Fruit fly (Drosophila melanogaster) whole organism, embryonic: ENCODE data around the gene Tbcd.

ENCODE experiments used
- BEAF-32 ChIP-seq: fragments of 200-800 bp; sonication (Bioruptor generic); optimal IDR thresholded peaks from 3 replicates; lab custom pipeline; 2017; ENCODE audit warnings: missing biosample characterization, missing genetic modification characterization, mild to moderate bottlenecking, moderate library complexity, missing genetic modification reagents
- CG10654 ChIP-seq: fragments of 200-800 bp; sonication (Bioruptor generic); optimal IDR thresholded peaks from 2 replicates; lab custom pipeline; 2016; ENCODE audit warnings: missing biosample characterization, missing genetic modification characterization
- CG12071 ChIP-seq: fragments of 200-800 bp; sonication (Bioruptor generic); optimal IDR thresholded peaks from 3 replicates; lab custom pipeline; 2018; ENCODE audit warnings: missing biosample characterization, mild to moderate bottlenecking, missing genetic modification characterization
- CG14441 ChIP-seq: fragments of 200-800 bp; sonication (Bioruptor generic); IDR thresholded peaks from 2 replicates; pipeline ENCODE4 v1.3.6; 2022; ENCODE audit warnings: missing biosample characterization, missing genetic modification characterization
- CG14667 ChIP-seq: fragments of 200-800 bp; sonication (Bioruptor generic); IDR thresholded peaks from 2 replicates; pipeline ENCODE4 v1.3.6; 2022; ENCODE audit warnings: missing biosample characterization, missing genetic modification characterization
- CG15269 ChIP-seq: fragments of 200-800 bp; sonication (Bioruptor generic); optimal IDR thresholded peaks from 2 replicates; lab custom pipeline; 2018; ENCODE audit warnings: missing biosample characterization, mild to moderate bottlenecking, missing genetic modification characterization, moderate library complexity
- CG1529 ChIP-seq: fragments of 200-800 bp; sonication (Bioruptor generic); optimal IDR thresholded peaks from 3 replicates; lab custom pipeline; 2018; ENCODE audit warnings: missing biosample characterization, missing genetic modification characterization
- CG15696 ChIP-seq: fragments of 200-800 bp; sonication (Bioruptor generic); optimal IDR thresholded peaks from 2 replicates; lab custom pipeline; 2019; ENCODE audit warnings: missing biosample characterization, mild to moderate bottlenecking, missing genetic modification characterization, moderate library complexity
- CG1647 ChIP-seq: fragments of 200-800 bp; sonication (Bioruptor generic); optimal IDR thresholded peaks from 3 replicates; lab custom pipeline; 2016; ENCODE audit warnings: missing biosample characterization, missing genetic modification characterization
- CG18619 ChIP-seq: fragments of 200-800 bp; sonication (Bioruptor generic); optimal IDR thresholded peaks from 3 replicates; lab custom pipeline; 2017; ENCODE audit warnings: missing biosample characterization, mild to moderate bottlenecking, missing genetic modification characterization
- CG2199 ChIP-seq: fragments of 200-800 bp; sonication (Bioruptor generic); IDR thresholded peaks from 3 replicates; pipeline ENCODE4 v1.3.6; 2022; ENCODE audit warnings: missing biosample characterization, missing genetic modification characterization
- CG3163 ChIP-seq: fragments of 200-800 bp; sonication (Bioruptor generic); optimal IDR thresholded peaks from 3 replicates; lab custom pipeline; 2016; ENCODE audit warnings: missing biosample characterization, missing genetic modification characterization
- CG42726 ChIP-seq: fragments of 200-800 bp; sonication (Bioruptor generic); IDR thresholded peaks from 2 replicates; pipeline ENCODE4 v1.3.6; 2022; ENCODE audit warnings: missing biosample characterization, missing genetic modification characterization; ENCODE audit not compliant: partially characterized antibody
- CG4424 ChIP-seq: fragments of 200-800 bp; sonication (Bioruptor generic); optimal IDR thresholded peaks from 3 replicates; lab custom pipeline; 2016; ENCODE audit warnings: missing biosample characterization, missing genetic modification characterization
- CG5245 ChIP-seq: fragments of 200-800 bp; sonication (Bioruptor generic); optimal IDR thresholded peaks from 3 replicates; lab custom pipeline; 2016; ENCODE audit warnings: missing biosample characterization, missing genetic modification characterization
- CG5953 ChIP-seq: fragments of 200-800 bp; sonication (Bioruptor generic); IDR thresholded peaks from 2 replicates; pipeline ENCODE4 v1.3.6; 2022; ENCODE audit warnings: missing biosample characterization, missing genetic modification characterization
- CG7745 ChIP-seq: fragments of 200-800 bp; sonication (Bioruptor generic); optimal IDR thresholded peaks from 2 replicates; lab custom pipeline; 2018; ENCODE audit warnings: missing biosample characterization, mild to moderate bottlenecking, missing genetic modification characterization, moderate library complexity
- CG7963 ChIP-seq: fragments of 200-800 bp; sonication (Bioruptor generic); IDR thresholded peaks from 3 replicates; pipeline ENCODE4 v1.3.6; 2022; ENCODE audit warnings: missing biosample characterization, missing genetic modification characterization; ENCODE audit not compliant: partially characterized antibody
- CG9215 ChIP-seq: fragments of 200-800 bp; sonication (Bioruptor generic); IDR thresholded peaks from 2 replicates; pipeline ENCODE4 v1.3.6; 2022; ENCODE audit warnings: missing biosample characterization, missing genetic modification characterization
- Dad ChIP-seq: fragments of 200-800 bp; sonication (Bioruptor generic); optimal IDR thresholded peaks from 3 replicates; lab custom pipeline; 2016; ENCODE audit warnings: missing biosample characterization, missing genetic modification characterization
- Gsc ChIP-seq: fragments of 200-800 bp; sonication (Bioruptor generic); IDR thresholded peaks from 2 replicates; pipeline ENCODE4 v1.3.6; 2022; ENCODE audit warnings: missing biosample characterization, missing genetic modification characterization
- HLH3B ChIP-seq: fragments of 200-800 bp; sonication (Bioruptor generic); IDR thresholded peaks from 2 replicates; pipeline ENCODE4 v1.3.6; 2022; ENCODE audit warnings: missing biosample characterization, missing genetic modification characterization
- Mad ChIP-seq: fragments of 200-800 bp; sonication (Bioruptor generic); optimal IDR thresholded peaks from 2 replicates; lab custom pipeline; 2016; ENCODE audit warnings: missing biosample characterization, missing genetic modification characterization
- Med ChIP-seq: fragments of 200-800 bp; sonication (Bioruptor generic); peaks from one replicate; lab custom pipeline; 2016; ENCODE audit warnings: missing biosample characterization, missing genetic modification characterization, mild to moderate bottlenecking, inconsistent platforms, moderate library complexity
- NFAT ChIP-seq: fragments of 200-800 bp; sonication (Bioruptor generic); IDR thresholded peaks from 2 replicates; pipeline ENCODE4 v1.3.6; 2022; ENCODE audit warnings: missing biosample characterization, missing genetic modification characterization
- Spps ChIP-seq: fragments of 200-800 bp; sonication (Bioruptor generic); optimal IDR thresholded peaks from 2 replicates; lab custom pipeline; 2018; ENCODE audit warnings: missing biosample characterization, mild to moderate bottlenecking, missing genetic modification characterization
- YL-1 ChIP-seq: fragments of 200-800 bp; sonication (Bioruptor generic); optimal IDR thresholded peaks from 3 replicates; lab custom pipeline; 2017; ENCODE audit warnings: missing biosample characterization, mild to moderate bottlenecking, missing genetic modification characterization
- ab ChIP-seq: fragments of 200-800 bp; sonication (Bioruptor generic); optimal IDR thresholded peaks from 2 replicates; lab custom pipeline; 2016; ENCODE audit warnings: missing biosample characterization, missing genetic modification characterization
- amos ChIP-seq: fragments of 200-800 bp; sonication (Bioruptor generic); IDR thresholded peaks from 2 replicates; pipeline ENCODE4 v1.3.6; 2022; ENCODE audit warnings: missing biosample characterization, missing genetic modification characterization; ENCODE audit not compliant: partially characterized antibody
- ase ChIP-seq: fragments of 200-800 bp; sonication (Bioruptor generic); IDR thresholded peaks from 3 replicates; pipeline ENCODE4 v1.3.6; 2022; ENCODE audit warnings: missing biosample characterization, missing genetic modification characterization
- cwo ChIP-seq: fragments of 200-800 bp; sonication (Bioruptor generic); optimal IDR thresholded peaks from 3 replicates; lab custom pipeline; 2017; ENCODE audit warnings: missing biosample characterization, missing genetic modification characterization, mild to moderate bottlenecking, moderate library complexity, missing genetic modification reagents
- danr ChIP-seq: fragments of 200-800 bp; sonication (Bioruptor generic); IDR thresholded peaks from 2 replicates; pipeline ENCODE4 v1.3.6; 2022; ENCODE audit warnings: missing biosample characterization, missing genetic modification characterization
- dysf ChIP-seq: fragments of 200-800 bp; sonication (Bioruptor generic); IDR thresholded peaks from 3 replicates; pipeline ENCODE4 v1.3.6; 2022; ENCODE audit warnings: missing biosample characterization, missing genetic modification characterization
- eyg ChIP-seq: fragments of 200-800 bp; sonication (Bioruptor generic); optimal IDR thresholded peaks from 3 replicates; lab custom pipeline; 2016; ENCODE audit warnings: missing biosample characterization, missing genetic modification characterization
- fd3F ChIP-seq: fragments of 200-800 bp; sonication (Bioruptor generic); optimal IDR thresholded peaks from 2 replicates; lab custom pipeline; 2018; ENCODE audit warnings: missing biosample characterization, mild to moderate bottlenecking, missing genetic modification characterization, moderate library complexity
- gro ChIP-seq: fragments of 200-800 bp; sonication (Bioruptor generic); optimal IDR thresholded peaks from 2 replicates; lab custom pipeline; 2016; ENCODE audit warnings: missing biosample characterization, missing genetic modification characterization
- her ChIP-seq: fragments of 200-800 bp; sonication (Bioruptor generic); optimal IDR thresholded peaks from 2 replicates; lab custom pipeline; 2016; ENCODE audit warnings: missing biosample characterization, missing genetic modification characterization
- hkb ChIP-seq, 2 experiments: fragments of 200-800 bp in 1 of 2; fragments of >200 bp in 1 of 2; sonication (Bioruptor generic) in 1 of 2; IDR thresholded peaks in 1 of 2; optimal IDR thresholded peaks in 1 of 2; 2 replicates each; pipeline versions ENCODE4 v1.3.6 to Lab custom; 2017 to 2022; ENCODE audit warnings: missing biosample characterization in 1 of 2, missing genetic modification characterization in 1 of 2
- kah ChIP-seq: fragments of 200-800 bp; sonication (Bioruptor generic); optimal IDR thresholded peaks from 2 replicates; lab custom pipeline; 2018; ENCODE audit warnings: missing biosample characterization, mild to moderate bottlenecking, missing genetic modification characterization
- lov ChIP-seq, 2 experiments: fragments of 200-800 bp in 1 of 2; fragments of >200 bp in 1 of 2; sonication (Bioruptor generic) in 1 of 2; IDR thresholded peaks in 1 of 2; optimal IDR thresholded peaks in 1 of 2; 2 replicates in 1 of 2; 3 replicates in 1 of 2; pipeline versions ENCODE4 v1.3.6 to Lab custom; 2017 to 2022; ENCODE audit warnings: missing biosample characterization in 1 of 2, missing genetic modification characterization in 1 of 2
- mam ChIP-seq: fragments of 200-800 bp; sonication (Bioruptor generic); optimal IDR thresholded peaks from 3 replicates; lab custom pipeline; 2016; ENCODE audit warnings: missing biosample characterization, missing genetic modification characterization
- mld ChIP-seq: fragments of 200-800 bp; sonication (Bioruptor generic); IDR thresholded peaks from 3 replicates; pipeline ENCODE4 v1.3.6; 2022; ENCODE audit warnings: missing biosample characterization, missing genetic modification characterization; ENCODE audit not compliant: partially characterized antibody
- org-1 ChIP-seq: fragments of 200-800 bp; sonication (Bioruptor generic); optimal IDR thresholded peaks from 2 replicates; lab custom pipeline; 2017; ENCODE audit warnings: missing biosample characterization, missing genetic modification characterization
- pfk ChIP-seq: fragments of 200-800 bp; sonication (Bioruptor generic); optimal IDR thresholded peaks from 2 replicates; lab custom pipeline; 2018; ENCODE audit warnings: missing biosample characterization, mild to moderate bottlenecking, missing genetic modification characterization, moderate library complexity
- row ChIP-seq: fragments of 200-800 bp; sonication (Bioruptor generic); IDR thresholded peaks from 3 replicates; pipeline ENCODE4 v1.3.6; 2022; ENCODE audit warnings: missing biosample characterization, missing genetic modification characterization
- sd ChIP-seq: fragments of 200-800 bp; sonication (Bioruptor generic); optimal IDR thresholded peaks from 3 replicates; lab custom pipeline; 2018; ENCODE audit warnings: missing biosample characterization, mild to moderate bottlenecking, missing genetic modification characterization, moderate library complexity
- trem ChIP-seq: fragments of 200-800 bp; optimal IDR thresholded peaks from 3 replicates; lab custom pipeline; 2019; ENCODE audit warnings: missing biosample characterization, mild to moderate bottlenecking, missing genetic modification characterization, moderate library complexity
- vfl ChIP-seq: fragments of 200-800 bp; sonication (Bioruptor generic); optimal IDR thresholded peaks from 2 replicates; lab custom pipeline; 2016; ENCODE audit warnings: missing biosample characterization, missing genetic modification characterization
- wdn ChIP-seq: fragments of 200-800 bp; sonication (Bioruptor generic); IDR thresholded peaks from 2 replicates; pipeline ENCODE4 v1.3.6; 2022; ENCODE audit warnings: missing biosample characterization, missing genetic modification characterization
- wek ChIP-seq: fragments of 200-800 bp; sonication (Bioruptor generic); optimal IDR thresholded peaks from 3 replicates; lab custom pipeline; 2018; ENCODE audit warnings: missing biosample characterization, mild to moderate bottlenecking, missing genetic modification characterization, moderate library complexity

The Tbcd gene

dm6 chr2L:2180120-2180539 is 32.8 kb downstream of the Tbcd start (continued):
- TF ChIP-seq BEAF-32 (GFP tag; lab: Kevin White, UChicago) (no peak), mld (no peak), ase (peak; percentile 90), Mad (peak; percentile 84), CG7963 (no peak), mam (GFP tag; lab: Kevin White, UChicago) (peak; percentile 61), HLH3B (peak; percentile 94), Spps (tag; lab: Kevin White, UChicago) (peak; percentile 91), YL-1 (peak; percentile 27), CG18619 (GFP tag; lab: Kevin White, UChicago) (peak; percentile 74), Dad (GFP tag; lab: Kevin White, UChicago) (peak; percentile 85), CG14441 (GFP tag; lab: Robert Waterston, UW) (peak; percentile 85), CG1529 (GFP tag; lab: Kevin White, UChicago) (peak; percentile 85), fd3F (GFP tag; lab: Kevin White, UChicago) (peak; percentile 57), CG4424 (GFP tag; lab: Kevin White, UChicago) (peak; percentile 88), NFAT (peak; percentile 61), CG2199 (peak; percentile 80; the same call in 2 of the 3 replicates), amos (GFP tag; lab: Robert Waterston, UW) (no peak), Gsc (GFP tag; lab: Robert Waterston, UW) (no peak; the same call in 1 of the 2 replicates), Med (GFP tag; lab: Kevin White, UChicago) (peak; percentile 97), danr (peak; percentile 70), CG12071 (peak; percentile 88), her (GFP tag; lab: Kevin White, UChicago) (peak; percentile 54), org-1 (GFP tag; lab: Kevin White, UChicago) (peak; percentile 76), CG42726 (GFP tag; lab: Robert Waterston, UW) (no peak), ab (GFP tag; lab: Kevin White, UChicago) (peak; percentile 2), kah (peak; percentile 87), CG3163 (GFP tag; lab: Kevin White, UChicago) (peak; percentile 9), row (peak; percentile 87), CG1647 (GFP tag; lab: Kevin White, UChicago) (peak; percentile 80), eyg (GFP tag; lab: Kevin White, UChicago) (peak; percentile 67), CG15269 (tag; lab: Kevin White, UChicago) (peak; percentile 91), CG5953 (GFP tag; lab: Robert Waterston, UW) (peak; percentile 87), pfk (GFP tag; lab: Kevin White, UChicago) (no peak), sd (tag; lab: Kevin White, UChicago) (peak; percentile 54), dysf (peak; percentile 91), cwo (GFP tag; lab: Kevin White, UChicago) (peak; percentile 82), CG9215 (GFP tag; lab: Robert Waterston, UW) (peak; percentile 66), wdn (GFP tag; lab: Robert Waterston, UW) (peak; percentile 81), CG5245 (peak; percentile 85), vfl (GFP tag; lab: Kevin White, UChicago) (peak; percentile 63), gro (GFP tag; lab: Kevin White, UChicago) (peak; percentile 50), hkb (optimal IDR thresholded peaks at IDR 0.05; lab: Kevin White, UChicago) (no peak), hkb (GFP tag; IDR thresholded peaks at IDR 0.05; lab: Robert Waterston, UW) (peak; percentile 95), CG10654 (GFP tag; lab: Kevin White, UChicago) (peak; percentile 83), lov (optimal IDR thresholded peaks at IDR 0.05; lab: Kevin White, UChicago) (no peak), lov (GFP tag; IDR thresholded peaks at IDR 0.05; lab: Robert Waterston, UW) (peak; percentile 89), trem (tag; lab: Kevin White, UChicago) (peak; percentile 91), CG7745 (peak; percentile 19), CG15696 (tag; lab: Kevin White, UChicago) (peak; percentile 85), CG14667 (GFP tag; lab: Robert Waterston, UW) (peak; percentile 86), wek (GFP tag; lab: Kevin White, UChicago) (peak; percentile 66)
